Worm (Caenorhabditis elegans): ENCODE measurements around the gene fbxa-118.

DNA sequence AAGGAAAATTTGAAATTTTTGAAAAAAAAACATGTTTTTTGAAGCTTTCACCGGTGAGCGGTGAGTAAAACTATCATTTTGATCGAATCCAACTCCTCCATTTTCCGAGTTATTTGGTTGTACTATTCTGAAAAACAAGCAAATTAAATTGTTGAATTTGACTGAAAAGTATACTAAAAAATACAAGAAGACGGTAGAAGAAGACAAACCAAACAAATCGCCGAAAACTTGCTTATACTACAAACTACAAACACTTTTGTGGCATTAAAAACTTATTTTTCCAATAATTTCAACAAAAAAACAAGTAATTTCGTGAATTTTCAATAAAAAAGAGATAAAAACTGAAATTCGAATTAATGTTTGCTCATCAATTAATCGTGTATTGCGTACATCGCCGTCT lies 1.5 kb upstream of the fbxa-118 start, which contains the start of gene fbxa-194:
- TF ChIP-seq lsy-2 (tag; optimal IDR thresholded peaks at IDR 0.05): no peak
- TF ChIP-seq pha-4 (tag; optimal IDR thresholded peaks at IDR 0.05): no peak
- TF ChIP-seq nhr-76 (tag; optimal IDR thresholded peaks at IDR 0.05): no peak
- no peak for TF ChIP-seq elt-1 (tag; optimal IDR thresholded peaks at IDR 0.05; ENCODE audit: borderline replicate concordance, insufficient read depth)
- no peak for TF ChIP-seq M03D4.4 (tag; optimal IDR thresholded peaks at IDR 0.05)
- TF ChIP-seq nhr-12 (tag; optimal IDR thresholded peaks at IDR 0.05): no peak
- TF ChIP-seq nhr-237 (tag; optimal IDR thresholded peaks at IDR 0.05): no peak
- no peak for TF ChIP-seq cnd-1 (tag; optimal IDR thresholded peaks at IDR 0.05)
- no peak for TF ChIP-seq nhr-28 (tag; optimal IDR thresholded peaks at IDR 0.05)
